Worm (Caenorhabditis elegans) whole organism, midembryonic: ENCODE measurements around the gene mtm-3.

Experiments
- cog-1 ChIP-seq: sonication (generic microtip); optimal IDR thresholded peaks from 2 replicates; lab custom pipeline; 2016; ENCODE audit warnings: missing genetic modification characterization, missing compliant biosample characterization
- flt-1 ChIP-seq: fragments of 200-800 bp; sonication (Bioruptor generic); IDR thresholded peaks from 2 replicates; pipeline ENCODE4 v1.3.6; 2022; ENCODE audit warnings: missing genetic modification characterization, missing compliant biosample characterization
- tab-1 ChIP-seq: fragments of 200-800 bp; sonication (Bioruptor generic); IDR thresholded peaks from 2 replicates; pipeline ENCODE4 v1.3.6; 2022; ENCODE audit warnings: missing genetic modification characterization, missing compliant biosample characterization
- ztf-29 ChIP-seq: fragments of 200-800 bp; sonication (Bioruptor generic); IDR thresholded peaks from 2 replicates; pipeline ENCODE4 v1.3.6; 2022; ENCODE audit warnings: missing genetic modification reagents, missing genetic modification characterization, missing compliant biosample characterization

ce11 chrIII:3789688-3790371, 10.4 kb downstream of the mtm-3 start:
- no peak for TF ChIP-seq flt-1 (GFP tag; lab: Robert Waterston, UW)
- no peak for TF ChIP-seq tab-1 (GFP tag; lab: Robert Waterston, UW)
- TF ChIP-seq cog-1 (tag; lab: Kevin White, UChicago): no peak
- TF ChIP-seq ztf-29 (GFP tag; lab: Robert Waterston, UW): no peak
